Worm (Caenorhabditis elegans): ENCODE data around the gene M03F8.1.

Gene M03F8.1

DNA sequence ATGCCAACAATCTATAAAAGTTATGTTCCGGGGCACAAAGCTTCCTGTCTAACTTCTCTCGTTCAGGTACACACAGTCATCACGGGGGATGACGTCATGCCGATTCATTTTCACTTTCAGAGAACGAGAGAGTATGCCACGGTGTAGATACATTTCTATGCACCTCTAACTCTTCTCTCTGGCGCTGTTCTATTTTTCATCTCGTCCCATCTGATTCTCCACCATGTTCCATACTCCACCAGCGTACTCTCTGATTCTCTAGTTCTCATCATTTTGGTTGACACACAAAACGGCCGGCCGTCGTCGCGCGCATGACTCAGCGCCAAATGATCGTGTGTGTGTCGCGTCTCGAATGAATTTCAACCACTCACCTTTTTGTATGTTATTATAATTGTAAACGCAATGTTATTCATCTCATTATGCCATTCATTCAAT lies 49.2 kb downstream of the M03F8.1 start (continued):
- peak; percentile 69 for TF ChIP-seq dve-1 (tag; optimal IDR thresholded peaks at IDR 0.05)
- TF ChIP-seq eyg-1 (tag; optimal IDR thresholded peaks at IDR 0.05): no peak
- peak; percentile 55 for TF ChIP-seq ets-4 (tag; optimal IDR thresholded peaks at IDR 0.05)
- TF ChIP-seq fax-1 (tag; optimal IDR thresholded peaks at IDR 0.05): peak; percentile 22

DNA sequence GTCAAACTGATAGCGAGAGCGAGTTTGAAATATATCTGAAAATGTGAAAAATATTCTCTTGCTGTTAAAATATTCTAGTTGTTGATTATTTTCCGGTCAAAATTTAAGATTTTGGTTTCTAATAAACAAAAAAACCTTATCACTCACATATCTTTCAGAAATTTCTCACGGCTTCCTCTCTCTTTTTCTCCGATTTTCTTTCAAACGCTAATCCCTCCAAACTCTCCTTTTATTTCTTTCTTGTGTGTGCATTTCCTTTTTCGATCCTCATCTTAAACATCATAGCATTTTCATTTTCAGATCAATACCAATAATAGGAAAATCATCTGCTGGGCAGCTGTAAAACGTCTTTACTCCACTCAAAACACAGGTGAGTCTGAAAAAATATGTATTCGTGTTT lies 52.1 kb downstream of the M03F8.1 start, which contains the start of gene fos-1:
Gene fos-1 (plus strand): TSS at position 301 of the 400 bp plus-strand sequence.
- TF ChIP-seq C08G9.2 (tag; optimal IDR thresholded peaks at IDR 0.05) (no peak), dmd-4 (tag; optimal IDR thresholded peaks at IDR 0.05; ENCODE audit: borderline replicate concordance) (no peak), pqm-1 (tag; optimal IDR thresholded peaks at IDR 0.05) (no peak), fkh-6 (tag; optimal IDR thresholded peaks at IDR 0.05) (no peak), odd-2 (tag; optimal IDR thresholded peaks at IDR 0.05) (no peak)
